Worm (Caenorhabditis elegans): ENCODE measurements around the gene ZK262.9.

DNA sequence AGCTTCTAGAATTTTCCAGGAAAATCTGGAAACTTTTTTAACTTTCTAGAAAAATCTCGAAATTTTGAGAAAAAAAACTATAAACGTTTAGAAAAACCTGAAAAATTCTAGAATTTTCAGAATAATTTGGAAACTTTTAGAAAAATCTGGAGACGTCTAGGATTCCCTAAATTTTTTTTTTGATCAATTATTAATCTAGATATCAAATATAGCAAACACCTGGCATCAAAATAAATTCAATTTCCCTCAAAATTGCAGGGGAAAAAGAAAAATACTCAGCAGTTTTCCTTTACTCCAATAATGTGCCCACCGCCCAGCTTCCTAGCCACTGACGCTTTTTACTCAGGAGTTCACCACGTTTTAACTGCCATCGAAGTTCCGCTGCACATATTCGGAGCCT lies 34.7 kb downstream of the ZK262.9 start, which contains the start of gene srh-181:
- TF ChIP-seq flt-1 (GFP tag; IDR thresholded peaks at IDR 0.05) (no peak), sea-1 (GFP tag; conservative IDR thresholded peaks at IDR 0.05) (no peak), B0310.2 (tag; optimal IDR thresholded peaks at IDR 0.05) (no peak), ama-1 (optimal IDR thresholded peaks at IDR 0.05) (no peak), hmg-4 (GFP tag; optimal IDR thresholded peaks at IDR 0.05) (no peak), aly-1 (tag; optimal IDR thresholded peaks at IDR 0.05) (no peak), scrt-1 (GFP tag; IDR thresholded peaks at IDR 0.05) (no peak), F13C5.2 (tag; optimal IDR thresholded peaks at IDR 0.05) (no peak), tbx-11 (GFP tag; IDR thresholded peaks at IDR 0.05) (no peak), pes-1 (GFP tag; IDR thresholded peaks at IDR 0.05) (no peak)

Data from whole organism, early embryonic.